Worm (Caenorhabditis elegans) whole organism, L1 larva: ENCODE results near the gene lgc-45.

ENCODE experiments used
- C04F5.9 ChIP-seq: sonication (generic microtip); optimal IDR thresholded peaks from 2 replicates; lab custom pipeline; 2016; ENCODE audit warnings: missing genetic modification characterization, missing compliant biosample characterization
- C16A3.4 ChIP-seq: fragments of 150-350 bp; optimal IDR thresholded peaks from 2 replicates; lab custom pipeline; 2014; ENCODE audit warnings: missing biosample characterization, missing genetic modification characterization
- F16B12.6 ChIP-seq: fragments of 150-350 bp; optimal IDR thresholded peaks from 2 replicates; lab custom pipeline; 2014; ENCODE audit warnings: missing biosample characterization, missing genetic modification characterization
- aha-1 ChIP-seq: fragments of 150-350 bp; optimal IDR thresholded peaks from 2 replicates; lab custom pipeline; 2014; ENCODE audit warnings: missing biosample characterization, missing genetic modification characterization
- alr-1 ChIP-seq: fragments of 200-800 bp; sonication (Bioruptor generic); optimal IDR thresholded peaks from 2 replicates; lab custom pipeline; 2018; ENCODE audit warnings: borderline replicate concordance, mild to moderate bottlenecking, missing genetic modification characterization, missing compliant biosample characterization
- ceh-63 ChIP-seq: fragments of 200-800 bp; sonication (Bioruptor generic); optimal IDR thresholded peaks from 2 replicates; lab custom pipeline; 2018; ENCODE audit warnings: mild to moderate bottlenecking, missing genetic modification characterization, missing compliant biosample characterization
- ceh-82 ChIP-seq, 3 experiments: fragments of 150-350 bp in 1 of 3; sonication (generic microtip) in 2 of 3; optimal IDR thresholded peaks; 2 replicates each; lab custom pipeline; 2014 to 2017; ENCODE audit warnings: missing biosample characterization in 3 of 3, missing genetic modification characterization in 3 of 3
- ceh-88 ChIP-seq: fragments of 200-800 bp; sonication (Bioruptor generic); IDR thresholded peaks from 2 replicates; pipeline ENCODE4 v1.3.6; 2022; ENCODE audit warnings: missing genetic modification characterization, missing compliant biosample characterization
- dsc-1 ChIP-seq: sonication (generic microtip); optimal IDR thresholded peaks from 2 replicates; lab custom pipeline; 2016; ENCODE audit warnings: mild to moderate bottlenecking, missing genetic modification characterization, missing compliant biosample characterization
- egl-27 ChIP-seq, 2 experiments: fragments of 150-350 bp in 1 of 2; sonication (generic microtip); optimal IDR thresholded peaks; 3 replicates each; lab custom pipeline; 2017 to 2018; ENCODE audit warnings: missing biosample characterization in 2 of 2, missing genetic modification characterization in 2 of 2, missing genetic modification reagents in 2 of 2
- elt-2 ChIP-seq: sonication (generic microtip); optimal IDR thresholded peaks from 2 replicates; lab custom pipeline; 2016; ENCODE audit warnings: missing genetic modification characterization, mild to moderate bottlenecking, inconsistent platforms, missing compliant biosample characterization, missing genetic modification reagents
- elt-3 ChIP-seq, 6 experiments: fragments of 150-350 bp in 1 of 6; sonication (generic microtip); optimal IDR thresholded peaks; 2 replicates each; lab custom pipeline; 2017 to 2018; ENCODE audit warnings: missing biosample characterization in 6 of 6, missing genetic modification characterization in 6 of 6, inconsistent platforms in 1 of 6
- ets-5 ChIP-seq: fragments of 200-800 bp; sonication (Bioruptor generic); IDR thresholded peaks from 2 replicates; pipeline ENCODE4 v1.3.6; 2022; ENCODE audit warnings: missing genetic modification characterization, missing compliant biosample characterization
- fkh-8 ChIP-seq: sonication (generic microtip); optimal IDR thresholded peaks from 2 replicates; lab custom pipeline; 2016; ENCODE audit warnings: mild to moderate bottlenecking, missing genetic modification characterization, missing compliant biosample characterization
- isw-1 ChIP-seq: fragments of 200-800 bp; sonication (Bioruptor generic); IDR thresholded peaks from 2 replicates; pipeline ENCODE4 v1.3.6; 2022; ENCODE audit warnings: missing genetic modification characterization, missing compliant biosample characterization
- jun-1 ChIP-seq: fragments of 150-350 bp; optimal IDR thresholded peaks from 2 replicates; lab custom pipeline; 2014; ENCODE audit warnings: missing biosample characterization, missing genetic modification reagents, missing genetic modification characterization
- lin-13 ChIP-seq: fragments of 150-350 bp; optimal IDR thresholded peaks from 2 replicates; lab custom pipeline; 2014; ENCODE audit warnings: missing biosample characterization, missing genetic modification reagents, missing genetic modification characterization
- lin-15B ChIP-seq: fragments of 150-350 bp; sonication (generic microtip); optimal IDR thresholded peaks from 3 replicates; lab custom pipeline; 2014; ENCODE audit warnings: missing biosample characterization, missing genetic modification characterization
- lin-35 ChIP-seq, 2 experiments: fragments of 150-350 bp; optimal IDR thresholded peaks; 2 replicates each; lab custom pipeline; 2014; ENCODE audit warnings: missing biosample characterization in 2 of 2, missing genetic modification characterization in 2 of 2, missing genetic modification reagents in 2 of 2
- lin-39 ChIP-seq: fragments of 150-350 bp; optimal IDR thresholded peaks from 2 replicates; lab custom pipeline; 2014; ENCODE audit warnings: missing biosample characterization, missing genetic modification reagents, missing genetic modification characterization
- lir-3 ChIP-seq: sonication (generic microtip); optimal IDR thresholded peaks from 2 replicates; lab custom pipeline; 2016; ENCODE audit warnings: mild to moderate bottlenecking, missing genetic modification characterization, moderate library complexity, missing compliant biosample characterization; ENCODE audit not compliant: poor library complexity
- mep-1 ChIP-seq: fragments of 150-350 bp; optimal IDR thresholded peaks from 2 replicates; lab custom pipeline; 2014; ENCODE audit warnings: missing biosample characterization, missing genetic modification characterization
- nhr-12 ChIP-seq: sonication (generic microtip); optimal IDR thresholded peaks from 2 replicates; lab custom pipeline; 2017; ENCODE audit warnings: missing biosample characterization, missing genetic modification characterization
- nhr-19 ChIP-seq: fragments of 200-800 bp; sonication (Bioruptor generic); conservative IDR thresholded peaks from 2 replicates; pipeline ENCODE4 v1.3.6; 2022; ENCODE audit warnings: missing genetic modification characterization, missing compliant biosample characterization
- nhr-20 ChIP-seq: sonication (generic microtip); optimal IDR thresholded peaks from 2 replicates; lab custom pipeline; 2016; ENCODE audit warnings: mild to moderate bottlenecking, missing genetic modification characterization, missing compliant biosample characterization
- nhr-47 ChIP-seq: sonication (generic microtip); optimal IDR thresholded peaks from 2 replicates; lab custom pipeline; 2016; ENCODE audit warnings: mild to moderate bottlenecking, missing genetic modification characterization, moderate library complexity, missing compliant biosample characterization
- nhr-71 ChIP-seq: sonication (generic microtip); optimal IDR thresholded peaks from 2 replicates; lab custom pipeline; 2016; ENCODE audit warnings: mild to moderate bottlenecking, missing genetic modification characterization, moderate library complexity, missing compliant biosample characterization
- nhr-77 ChIP-seq: fragments of 150-350 bp; optimal IDR thresholded peaks from 2 replicates; lab custom pipeline; 2014; ENCODE audit warnings: missing biosample characterization, missing genetic modification characterization
- nhr-84 ChIP-seq: sonication (generic microtip); optimal IDR thresholded peaks from 2 replicates; lab custom pipeline; 2017; ENCODE audit warnings: missing biosample characterization, missing genetic modification characterization
- nhr-85 ChIP-seq: sonication (generic microtip); peaks from one replicate; lab custom pipeline; 2016; ENCODE audit warnings: missing genetic modification characterization, inconsistent platforms, missing compliant biosample characterization
- nhr-90 ChIP-seq: sonication (generic microtip); optimal IDR thresholded peaks from 2 replicates; lab custom pipeline; 2016; ENCODE audit warnings: mild to moderate bottlenecking, missing genetic modification characterization, missing compliant biosample characterization; ENCODE audit not compliant: poor library complexity
- pag-3 ChIP-seq: sonication (generic microtip); optimal IDR thresholded peaks from 2 replicates; lab custom pipeline; 2017; ENCODE audit warnings: missing genetic modification characterization, mild to moderate bottlenecking, missing compliant biosample characterization, antibody characterized with exemption, borderline replicate concordance; ENCODE audit not compliant: insufficient read depth
- pax-3 ChIP-seq: fragments of 200-800 bp; sonication (Bioruptor generic); optimal IDR thresholded peaks from 2 replicates; lab custom pipeline; 2018; ENCODE audit warnings: mild to moderate bottlenecking, missing genetic modification characterization, moderate library complexity, missing compliant biosample characterization
- pqm-1 ChIP-seq: sonication (generic microtip); optimal IDR thresholded peaks from 3 replicates; lab custom pipeline; 2017; ENCODE audit warnings: missing biosample characterization, missing genetic modification characterization
- sup-37 ChIP-seq: fragments of 200-800 bp; sonication (Bioruptor generic); optimal IDR thresholded peaks from 2 replicates; lab custom pipeline; 2018; ENCODE audit warnings: mild to moderate bottlenecking, missing genetic modification characterization, missing compliant biosample characterization
- swsn-7 ChIP-seq: sonication (generic microtip); optimal IDR thresholded peaks from 2 replicates; lab custom pipeline; 2016; ENCODE audit warnings: missing genetic modification characterization, missing compliant biosample characterization
- unc-130 ChIP-seq: fragments of 150-350 bp; optimal IDR thresholded peaks from 2 replicates; lab custom pipeline; 2017; ENCODE audit warnings: missing biosample characterization, missing genetic modification characterization, inconsistent platforms
- unc-30 ChIP-seq: sonication (generic microtip); optimal IDR thresholded peaks from 2 replicates; lab custom pipeline; 2017; ENCODE audit warnings: missing biosample characterization, missing genetic modification characterization
- unc-86 ChIP-seq: sonication (generic microtip); optimal IDR thresholded peaks from 2 replicates; lab custom pipeline; 2016; ENCODE audit warnings: missing genetic modification characterization, missing compliant biosample characterization
- xbp-1 ChIP-seq: sonication (generic microtip); optimal IDR thresholded peaks from 2 replicates; lab custom pipeline; 2016; ENCODE audit warnings: missing genetic modification characterization, missing compliant biosample characterization
- zip-4 ChIP-seq: fragments of 200-800 bp; sonication (Bioruptor generic); optimal IDR thresholded peaks from 2 replicates; lab custom pipeline; 2018; ENCODE audit warnings: mild to moderate bottlenecking, missing genetic modification characterization, moderate library complexity, missing compliant biosample characterization
- ztf-11 ChIP-seq, 2 experiments: sonication (generic microtip); optimal IDR thresholded peaks; 2 replicates each; lab custom pipeline; 2016 to 2017; ENCODE audit warnings: missing genetic modification characterization in 2 of 2, missing biosample characterization in 1 of 2, missing compliant biosample characterization in 1 of 2
- ztf-4 ChIP-seq: fragments of 150-350 bp; optimal IDR thresholded peaks from 2 replicates; lab custom pipeline; 2014; ENCODE audit warnings: missing biosample characterization, missing genetic modification characterization

The lgc-45 gene

DNA sequence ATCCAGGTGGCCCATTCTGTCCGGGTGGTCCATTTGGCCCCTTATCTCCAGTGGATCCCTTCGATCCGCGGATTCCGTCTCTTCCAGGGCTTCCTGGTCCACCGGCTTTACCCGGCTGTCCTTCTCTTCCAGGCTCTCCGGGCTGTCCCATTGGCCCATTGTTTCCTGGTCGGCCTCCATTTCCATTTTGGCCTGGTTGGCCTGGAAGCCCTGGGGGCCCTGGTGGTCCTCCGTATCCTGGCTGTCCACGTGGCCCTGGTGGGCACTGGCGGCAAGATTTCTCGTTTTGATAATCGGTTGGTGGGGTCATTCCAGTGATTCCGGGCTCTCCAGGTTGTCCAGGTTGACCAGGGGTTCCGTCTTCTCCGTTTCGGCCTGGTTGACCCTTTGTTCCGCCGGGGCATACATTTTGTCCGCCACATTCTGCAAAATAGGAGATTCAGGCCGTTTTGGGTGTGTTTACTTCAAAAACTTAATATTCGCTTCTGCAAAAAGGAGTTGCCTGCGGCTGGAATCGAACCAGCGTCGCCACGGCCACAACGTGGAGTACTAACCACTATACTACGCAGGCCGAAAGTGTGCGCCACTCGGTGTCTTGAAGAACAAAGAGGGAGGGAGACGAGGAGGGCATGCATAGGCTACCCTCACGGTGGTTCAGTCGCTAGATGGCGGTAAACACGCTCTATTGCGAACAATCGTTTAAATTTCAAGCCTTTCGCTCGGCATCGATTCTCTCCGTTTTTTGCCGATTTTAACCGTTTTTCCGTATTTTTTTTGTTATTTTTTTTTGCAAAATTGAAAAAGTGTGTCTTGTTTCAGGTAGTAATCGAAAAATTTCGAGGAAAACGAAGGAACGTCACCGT, 36.1 kb upstream of the lgc-45 start, which contains the start of gene W09G10.9 (continued):
- TF ChIP-seq dsc-1 (tag; lab: Kevin White, UChicago) (peak; percentile 77), pag-3 (tag; lab: Kevin White, UChicago) (no peak), ztf-4 (tag; lab: Kevin White, UChicago) (no peak), alr-1 (tag; lab: Kevin White, UChicago) (no peak), nhr-71 (peak; percentile 80), lin-39 (tag; lab: Kevin White, UChicago) (no peak), nhr-90 (tag; lab: Kevin White, UChicago) (peak; percentile 60), unc-86 (peak; percentile 55), fkh-8 (tag; lab: Kevin White, UChicago) (peak; percentile 78), C16A3.4 (tag; lab: Kevin White, UChicago) (peak; percentile 41), nhr-47 (tag; lab: Kevin White, UChicago) (peak; percentile 84), lin-35 (GFP tag; optimal IDR thresholded peaks at IDR 0.05; lab: Kevin White, UChicago) (peak; percentile 22 to 69), unc-30 (no peak), nhr-12 (tag; lab: Kevin White, UChicago) (no peak), swsn-7 (tag; lab: Kevin White, UChicago) (peak; percentile 71), pqm-1 (tag; lab: Kevin White, UChicago) (no peak), mep-1 (tag; lab: Kevin White, UChicago) (peak; percentile 23), nhr-20 (tag; lab: Kevin White, UChicago) (peak; percentile 78), elt-2 (tag; lab: Kevin White, UChicago) (peak; percentile 23), pax-3 (tag; lab: Kevin White, UChicago) (no peak), lin-13 (GFP tag; lab: Kevin White, UChicago) (peak; percentile 32), ceh-88 (peak; percentile 73), xbp-1 (tag; lab: Kevin White, UChicago) (peak; percentile 72), ceh-63 (GFP tag; lab: Kevin White, UChicago) (no peak), ceh-82 (tag; optimal IDR thresholded peaks at IDR 0.05; lab: Kevin White, UChicago) (peak; percentile 46 to 63 (median 62)), jun-1 (tag; lab: Kevin White, UChicago) (peak; percentile 30), nhr-77 (peak; percentile 52), isw-1 (GFP tag; lab: Robert Waterston, UW) (peak; percentile 76), unc-130 (peak; percentile 10), egl-27 (tag; optimal IDR thresholded peaks at IDR 0.05; lab: Kevin White, UChicago) (no peak), nhr-19 (peak; percentile 88), nhr-84 (tag; lab: Kevin White, UChicago) (no peak), F16B12.6 (tag; lab: Kevin White, UChicago) (peak; percentile 48), nhr-85 (peak; percentile 63), C04F5.9 (tag; lab: Kevin White, UChicago) (no peak), zip-4 (GFP tag; lab: Kevin White, UChicago) (peak; percentile 27), ztf-11 (tag; optimal IDR thresholded peaks at IDR 0.05; lab: Kevin White, UChicago) (peak in 1 of 2 experiments; percentile 56), elt-3 (tag; optimal IDR thresholded peaks at IDR 0.05; lab: Kevin White, UChicago) (peak in 2 of 6 experiments; percentile 4 to 19), ets-5 (GFP tag; lab: Robert Waterston, UW) (no peak), aha-1 (tag; lab: Kevin White, UChicago) (no peak), sup-37 (GFP tag; lab: Kevin White, UChicago) (no peak), lir-3 (tag; lab: Kevin White, UChicago) (peak; percentile 52), lin-15B (tag; lab: Kevin White, UChicago) (peak; percentile 13)
